Worm (Caenorhabditis elegans) whole organism, L1 larva: ENCODE results near the gene nhr-232.

Experiments
- lin-15B ChIP-seq: fragments of 150-350 bp; sonication (generic microtip); optimal IDR thresholded peaks from 3 replicates; lab custom pipeline; 2014; ENCODE audit warnings: missing biosample characterization, missing genetic modification characterization
- nhr-237 ChIP-seq: fragments of 150-350 bp; optimal IDR thresholded peaks from 2 replicates; lab custom pipeline; 2014; ENCODE audit warnings: missing biosample characterization, missing genetic modification characterization

DNA sequence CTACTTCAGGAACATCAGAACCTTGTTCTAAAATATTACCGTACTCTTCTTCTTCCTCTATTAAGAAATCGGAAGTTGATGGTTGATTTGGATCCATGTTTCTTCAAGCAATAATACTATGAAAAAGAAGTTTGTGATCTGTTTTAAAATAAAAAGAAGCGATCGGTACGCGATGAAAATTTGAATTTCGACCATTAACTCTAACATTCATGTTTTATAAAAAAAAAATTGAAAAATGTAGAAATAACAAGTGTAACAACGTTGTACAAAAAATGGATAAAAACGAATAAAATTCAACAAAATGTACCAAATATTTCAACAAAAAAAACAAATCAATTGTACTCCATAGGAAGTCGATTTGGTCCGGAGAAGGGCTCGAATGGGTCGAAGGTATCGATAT, 45.7 kb upstream of the nhr-232 start, which contains the start of gene tftc-3:
- TF ChIP-seq lin-15B (tag; lab: Kevin White, UChicago) (no peak), nhr-237 (tag; lab: Kevin White, UChicago) (no peak)
